Worm (Caenorhabditis elegans) whole organism, L3 larva: ENCODE measurements around the gene grl-30.

Experiments used
- ceh-82 ChIP-seq: fragments of 150-350 bp; optimal IDR thresholded peaks from 2 replicates; lab custom pipeline; 2014; ENCODE audit warnings: missing biosample characterization, missing genetic modification characterization
- ceh-9 ChIP-seq: sonication (generic microtip); optimal IDR thresholded peaks from 2 replicates; lab custom pipeline; 2018; ENCODE audit warnings: missing biosample characterization, missing genetic modification characterization
- elt-2 ChIP-seq: sonication (generic microtip); optimal IDR thresholded peaks from 2 replicates; lab custom pipeline; 2016; ENCODE audit warnings: missing genetic modification reagents, mild to moderate bottlenecking, missing genetic modification characterization, missing compliant biosample characterization
- fkh-10 ChIP-seq: sonication (generic microtip); optimal IDR thresholded peaks from 2 replicates; lab custom pipeline; 2017; ENCODE audit warnings: missing biosample characterization, missing genetic modification reagents, missing genetic modification characterization
- lin-15B ChIP-seq: fragments of 150-350 bp; optimal IDR thresholded peaks from 2 replicates; lab custom pipeline; 2014; ENCODE audit warnings: missing biosample characterization, missing genetic modification characterization
- lsy-12 ChIP-seq: sonication (generic microtip); optimal IDR thresholded peaks from 2 replicates; lab custom pipeline; 2016; ENCODE audit warnings: mild to moderate bottlenecking, missing genetic modification characterization, missing compliant biosample characterization
- pqm-1 ChIP-seq: fragments of 150-350 bp; optimal IDR thresholded peaks from 2 replicates; lab custom pipeline; 2017; ENCODE audit warnings: missing biosample characterization, missing genetic modification characterization, inconsistent platforms
- skn-1 ChIP-seq: fragments of 150-350 bp; optimal IDR thresholded peaks from 2 replicates; lab custom pipeline; 2014; ENCODE audit warnings: missing biosample characterization, missing genetic modification characterization
- snpc-4 ChIP-seq: fragments of 150-350 bp; optimal IDR thresholded peaks from 2 replicates; lab custom pipeline; 2014; ENCODE audit warnings: missing biosample characterization, missing genetic modification characterization
- unc-62 ChIP-seq: fragments of 150-350 bp; sonication (generic microtip); optimal IDR thresholded peaks from 4 replicates; lab custom pipeline; 2014; ENCODE audit warnings: missing biosample characterization, missing genetic modification reagents, missing genetic modification characterization
- ztf-11 ChIP-seq: fragments of 150-350 bp; optimal IDR thresholded peaks from 2 replicates; lab custom pipeline; 2014; ENCODE audit warnings: missing biosample characterization, missing genetic modification characterization

DNA sequence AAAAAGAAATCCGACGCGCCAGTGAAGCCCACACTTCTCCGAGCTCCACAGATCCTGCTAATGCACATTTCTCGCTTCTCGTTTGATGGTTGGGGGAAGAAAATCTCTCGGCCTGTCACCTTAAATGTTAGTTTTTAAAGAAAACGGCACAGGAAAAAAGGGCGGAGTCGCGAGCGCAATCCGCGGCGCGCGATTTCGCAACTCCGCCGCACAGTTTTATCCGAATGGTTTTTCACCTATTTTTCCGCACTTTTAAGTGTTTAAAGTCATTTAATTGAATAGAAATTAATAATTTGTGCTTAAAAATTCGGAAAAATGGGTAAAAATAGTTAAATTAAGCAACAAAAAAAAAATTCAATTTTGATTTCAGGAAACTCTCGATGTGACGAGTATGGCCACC, 31.5 kb downstream of the grl-30 start:
- TF ChIP-seq snpc-4 (tag; lab: Kevin White, UChicago) (no peak), ceh-82 (tag; lab: Kevin White, UChicago) (no peak), skn-1 (tag; lab: Kevin White, UChicago) (no peak), pqm-1 (tag; lab: Kevin White, UChicago) (peak; percentile 10), lin-15B (tag; lab: Kevin White, UChicago) (no peak), unc-62 (GFP tag; lab: Kevin White, UChicago) (no peak), lsy-12 (no peak), ztf-11 (tag; lab: Kevin White, UChicago) (no peak), elt-2 (tag; lab: Kevin White, UChicago) (peak; percentile 20), fkh-10 (GFP tag; lab: Kevin White, UChicago) (no peak), ceh-9 (tag; lab: Kevin White, UChicago) (no peak)
